Fruit fly (Drosophila melanogaster) whole organism, embryonic: ENCODE results near the gene net.
A peak's percentile ranks its signal among the peaks of the same experiment; 100 is the strongest.

Source experiments
- ATbp ChIP-seq: fragments of 200-800 bp; sonication (Bioruptor generic); optimal IDR thresholded peaks from 2 replicates; lab custom pipeline; 2017; ENCODE audit warnings: missing biosample characterization, mild to moderate bottlenecking, missing genetic modification characterization, missing genetic modification reagents
- Adf1 ChIP-seq: fragments of 200-800 bp; sonication (Bioruptor generic); IDR thresholded peaks from 2 replicates; pipeline ENCODE4 v1.3.6; 2022; ENCODE audit warnings: missing biosample characterization, missing genetic modification characterization
- BEAF-32 ChIP-seq: fragments of 200-800 bp; sonication (Bioruptor generic); optimal IDR thresholded peaks from 3 replicates; lab custom pipeline; 2017; ENCODE audit warnings: missing biosample characterization, missing genetic modification characterization, mild to moderate bottlenecking, moderate library complexity, missing genetic modification reagents
- Blimp-1 ChIP-seq: fragments of 200-800 bp; sonication (Bioruptor generic); optimal IDR thresholded peaks from 3 replicates; lab custom pipeline; 2018; ENCODE audit warnings: missing biosample characterization, missing genetic modification characterization, mild to moderate bottlenecking, moderate library complexity, missing genetic modification reagents
- CG10267 ChIP-seq: fragments of 200-800 bp; sonication (Bioruptor generic); optimal IDR thresholded peaks from 2 replicates; lab custom pipeline; 2018; ENCODE audit warnings: missing biosample characterization, mild to moderate bottlenecking, missing genetic modification characterization, moderate library complexity
- CG10431 ChIP-seq: fragments of 200-800 bp; sonication (Bioruptor generic); optimal IDR thresholded peaks from 3 replicates; lab custom pipeline; 2018; ENCODE audit warnings: missing biosample characterization, mild to moderate bottlenecking, missing genetic modification characterization
- CG10462 ChIP-seq: fragments of 200-800 bp; sonication (Bioruptor generic); optimal IDR thresholded peaks from 2 replicates; lab custom pipeline; 2016; ENCODE audit warnings: missing biosample characterization, missing genetic modification characterization
- CG11247 ChIP-seq: fragments of 200-800 bp; sonication (Bioruptor generic); IDR thresholded peaks from 2 replicates; pipeline ENCODE4 v1.3.6; 2022; ENCODE audit warnings: missing biosample characterization, missing genetic modification characterization
- CG12236 ChIP-seq: fragments of 200-800 bp; sonication (Bioruptor generic); optimal IDR thresholded peaks from 2 replicates; lab custom pipeline; 2016; ENCODE audit warnings: missing biosample characterization, missing genetic modification characterization
- CG13296 ChIP-seq: fragments of 200-800 bp; sonication (Bioruptor generic); optimal IDR thresholded peaks from 3 replicates; lab custom pipeline; 2018; ENCODE audit warnings: missing biosample characterization, mild to moderate bottlenecking, missing genetic modification characterization
- CG14441 ChIP-seq: fragments of 200-800 bp; sonication (Bioruptor generic); IDR thresholded peaks from 2 replicates; pipeline ENCODE4 v1.3.6; 2022; ENCODE audit warnings: missing biosample characterization, missing genetic modification characterization
- CG15601 ChIP-seq: fragments of 200-800 bp; sonication (Bioruptor generic); optimal IDR thresholded peaks from 3 replicates; lab custom pipeline; 2019; ENCODE audit warnings: missing biosample characterization, mild to moderate bottlenecking, missing genetic modification characterization, moderate library complexity
- CG17829 ChIP-seq: fragments of 200-800 bp; optimal IDR thresholded peaks from 2 replicates; lab custom pipeline; 2019; ENCODE audit warnings: missing biosample characterization, mild to moderate bottlenecking, missing genetic modification characterization, moderate library complexity
- CG17912 ChIP-seq: fragments of 200-800 bp; sonication (Bioruptor generic); optimal IDR thresholded peaks from 2 replicates; lab custom pipeline; 2018; ENCODE audit warnings: missing biosample characterization, mild to moderate bottlenecking, missing genetic modification characterization
- CG30403 ChIP-seq: fragments of 200-800 bp; sonication (Bioruptor generic); optimal IDR thresholded peaks from 3 replicates; lab custom pipeline; 2016; ENCODE audit warnings: missing biosample characterization, missing genetic modification characterization
- CG6683 ChIP-seq: fragments of 200-800 bp; sonication (Bioruptor generic); optimal IDR thresholded peaks from 2 replicates; lab custom pipeline; 2017; ENCODE audit warnings: missing biosample characterization, mild to moderate bottlenecking, missing genetic modification characterization, missing genetic modification reagents
- CG7357 ChIP-seq: fragments of 200-800 bp; sonication (Bioruptor generic); IDR thresholded peaks from 3 replicates; pipeline ENCODE4 v1.3.6; 2022; ENCODE audit warnings: missing biosample characterization, missing genetic modification characterization
- CG7963 ChIP-seq: fragments of 200-800 bp; sonication (Bioruptor generic); IDR thresholded peaks from 3 replicates; pipeline ENCODE4 v1.3.6; 2022; ENCODE audit warnings: missing biosample characterization, missing genetic modification characterization; ENCODE audit not compliant: partially characterized antibody
- CG8765 ChIP-seq: fragments of 200-800 bp; sonication (Bioruptor generic); IDR thresholded peaks from 2 replicates; pipeline ENCODE4 v1.3.6; 2022; ENCODE audit warnings: missing biosample characterization, missing genetic modification characterization
- CG9437 ChIP-seq: fragments of 200-800 bp; sonication (Bioruptor generic); optimal IDR thresholded peaks from 2 replicates; lab custom pipeline; 2018; ENCODE audit warnings: missing biosample characterization, mild to moderate bottlenecking, missing genetic modification characterization
- Chrac-16 ChIP-seq: fragments of 200-800 bp; sonication (Bioruptor generic); optimal IDR thresholded peaks from 3 replicates; lab custom pipeline; 2016; ENCODE audit warnings: missing biosample characterization, missing genetic modification characterization
- Dfd ChIP-seq, 2 experiments: fragments of >200 bp; optimal IDR thresholded peaks; 2 replicates each; lab custom pipeline; 2017; ENCODE audit warnings: missing biosample characterization in 2 of 2, missing genetic modification characterization in 2 of 2
- Fer2 ChIP-seq: fragments of 200-800 bp; sonication (Bioruptor generic); optimal IDR thresholded peaks from 2 replicates; lab custom pipeline; 2018; ENCODE audit warnings: missing biosample characterization, mild to moderate bottlenecking, missing genetic modification characterization, moderate library complexity
- Gsc ChIP-seq: fragments of 200-800 bp; sonication (Bioruptor generic); IDR thresholded peaks from 2 replicates; pipeline ENCODE4 v1.3.6; 2022; ENCODE audit warnings: missing biosample characterization, missing genetic modification characterization
- HLH54F ChIP-seq: fragments of 200-800 bp; sonication (Bioruptor generic); optimal IDR thresholded peaks from 3 replicates; lab custom pipeline; 2016; ENCODE audit warnings: missing biosample characterization, missing genetic modification characterization
- HmgZ ChIP-seq: fragments of 200-800 bp; sonication (Bioruptor generic); optimal IDR thresholded peaks from 2 replicates; lab custom pipeline; 2018; ENCODE audit warnings: missing biosample characterization, mild to moderate bottlenecking, missing genetic modification characterization
- Hr51 ChIP-seq, 2 experiments: fragments of 200-800 bp; sonication (Bioruptor generic); optimal IDR thresholded peaks; 2 replicates in 1 of 2; 3 replicates in 1 of 2; lab custom pipeline; 2016 to 2018; ENCODE audit warnings: missing biosample characterization in 2 of 2, missing genetic modification characterization in 2 of 2, mild to moderate bottlenecking in 1 of 2, moderate library complexity in 1 of 2
- Hsf ChIP-seq: fragments of 200-800 bp; sonication (Bioruptor generic); optimal IDR thresholded peaks from 3 replicates; lab custom pipeline; 2016; ENCODE audit warnings: missing biosample characterization, missing genetic modification characterization
- Nf-YB ChIP-seq: fragments of 200-800 bp; sonication (Bioruptor generic); optimal IDR thresholded peaks from 3 replicates; lab custom pipeline; 2019; ENCODE audit warnings: missing biosample characterization, mild to moderate bottlenecking, missing genetic modification characterization, moderate library complexity
- Sox102F ChIP-seq: fragments of 200-800 bp; sonication (Bioruptor generic); optimal IDR thresholded peaks from 2 replicates; lab custom pipeline; 2018; ENCODE audit warnings: missing biosample characterization, mild to moderate bottlenecking, missing genetic modification characterization, moderate library complexity
- Xrp1 ChIP-seq: fragments of 200-800 bp; sonication (Bioruptor generic); IDR thresholded peaks from 2 replicates; pipeline ENCODE4 v1.3.6; 2022; ENCODE audit warnings: missing biosample characterization, missing genetic modification characterization
- ab ChIP-seq: fragments of 200-800 bp; sonication (Bioruptor generic); optimal IDR thresholded peaks from 2 replicates; lab custom pipeline; 2016; ENCODE audit warnings: missing biosample characterization, missing genetic modification characterization
- ato ChIP-seq: fragments of 200-800 bp; sonication (Bioruptor generic); IDR thresholded peaks from 2 replicates; pipeline ENCODE4 v1.3.6; 2022; ENCODE audit warnings: missing biosample characterization, missing genetic modification characterization; ENCODE audit not compliant: partially characterized antibody
- bbx ChIP-seq: fragments of 200-800 bp; sonication (Bioruptor generic); IDR thresholded peaks from 2 replicates; pipeline ENCODE4 v1.3.6; 2022; ENCODE audit warnings: missing biosample characterization, missing genetic modification characterization; ENCODE audit not compliant: partially characterized antibody
- ftz-f1 ChIP-seq: fragments of 200-800 bp; sonication (Bioruptor generic); optimal IDR thresholded peaks from 2 replicates; lab custom pipeline; 2016; ENCODE audit warnings: missing biosample characterization, missing genetic modification characterization
- h ChIP-seq: fragments of >200 bp; optimal IDR thresholded peaks from 2 replicates; lab custom pipeline; 2017
- hb ChIP-seq: fragments of 200-800 bp; sonication (Bioruptor generic); IDR thresholded peaks from 3 replicates; pipeline ENCODE4 v1.3.6; 2022; ENCODE audit warnings: missing biosample characterization, missing genetic modification characterization; ENCODE audit not compliant: partially characterized antibody
- hbn ChIP-seq: fragments of 200-800 bp; sonication (Bioruptor generic); IDR thresholded peaks from 2 replicates; pipeline ENCODE4 v1.3.6; 2022; ENCODE audit warnings: missing biosample characterization, missing genetic modification characterization; ENCODE audit not compliant: partially characterized antibody
- inv ChIP-seq: fragments of 200-800 bp; sonication (Bioruptor generic); IDR thresholded peaks from 2 replicates; pipeline ENCODE4 v1.3.6; 2022; ENCODE audit warnings: missing biosample characterization, missing genetic modification characterization; ENCODE audit not compliant: partially characterized antibody
- kay ChIP-seq: fragments of 200-800 bp; sonication (Bioruptor generic); optimal IDR thresholded peaks from 2 replicates; lab custom pipeline; 2016; ENCODE audit warnings: missing biosample characterization, missing genetic modification characterization
- onecut ChIP-seq: fragments of 200-800 bp; sonication (Bioruptor generic); IDR thresholded peaks from 2 replicates; pipeline ENCODE4 v1.3.6; 2022; ENCODE audit warnings: missing biosample characterization, missing genetic modification characterization
- otp ChIP-seq: fragments of 200-800 bp; sonication (Bioruptor generic); IDR thresholded peaks from 3 replicates; pipeline ENCODE4, ENCODE4 v1.3.6; 2022; ENCODE audit warnings: missing biosample characterization, missing genetic modification characterization
- ranshi ChIP-seq: fragments of 200-800 bp; sonication (Bioruptor generic); IDR thresholded peaks from 2 replicates; pipeline ENCODE4 v1.3.6; 2022; ENCODE audit warnings: missing biosample characterization, missing genetic modification characterization
- stwl ChIP-seq: fragments of 200-800 bp; sonication (Bioruptor generic); optimal IDR thresholded peaks from 3 replicates; lab custom pipeline; 2018; ENCODE audit warnings: missing biosample characterization, mild to moderate bottlenecking, missing genetic modification characterization, moderate library complexity
- sug ChIP-seq: fragments of 200-800 bp; optimal IDR thresholded peaks from 2 replicates; lab custom pipeline; 2019; ENCODE audit warnings: missing biosample characterization, mild to moderate bottlenecking, missing genetic modification characterization, moderate library complexity
- tap ChIP-seq: fragments of 200-800 bp; optimal IDR thresholded peaks from 3 replicates; lab custom pipeline; 2019; ENCODE audit warnings: missing biosample characterization, mild to moderate bottlenecking, missing genetic modification characterization, moderate library complexity
- trh ChIP-seq: fragments of 200-800 bp; sonication (Bioruptor generic); optimal IDR thresholded peaks from 2 replicates; lab custom pipeline; 2016; ENCODE audit warnings: missing biosample characterization, missing genetic modification characterization
- vnd ChIP-seq: fragments of 200-800 bp; sonication (Bioruptor generic); IDR thresholded peaks from 3 replicates; pipeline ENCODE4 v1.3.6; 2022; ENCODE audit warnings: missing biosample characterization, missing genetic modification characterization; ENCODE audit not compliant: partially characterized antibody
- wek ChIP-seq: fragments of 200-800 bp; sonication (Bioruptor generic); optimal IDR thresholded peaks from 3 replicates; lab custom pipeline; 2018; ENCODE audit warnings: missing biosample characterization, mild to moderate bottlenecking, missing genetic modification characterization, moderate library complexity
- zen2 ChIP-seq: fragments of 200-800 bp; sonication (Bioruptor generic); IDR thresholded peaks from 3 replicates; pipeline ENCODE4 v1.3.6; 2022; ENCODE audit warnings: missing biosample characterization, missing genetic modification characterization; ENCODE audit not compliant: partially characterized antibody

net gene

dm6 chr2L:94639-95059, 7.5 kb upstream of the net start, which contains the start of gene Zir (continued):
- TF ChIP-seq zen2 (GFP tag; lab: Robert Waterston, UW) (peak; percentile 10; the same call in 1 of the 3 replicates), Dfd (GFP tag; optimal IDR thresholded peaks at IDR 0.05; lab: Kevin White, UChicago) (no peak), ato (GFP tag; lab: Robert Waterston, UW) (peak; percentile 33; the same call in 1 of the 2 replicates), Adf1 (GFP tag; lab: Robert Waterston, UW) (peak; percentile 58), Xrp1 (GFP tag; lab: Robert Waterston, UW) (no peak), stwl (tag; lab: Kevin White, UChicago) (peak; percentile 33), vnd (GFP tag; lab: Robert Waterston, UW) (0 out of 3 replicates have a peak, but pooled peaks have one; percentile 50), hb (GFP tag; lab: Robert Waterston, UW) (peak; percentile 72), HLH54F (GFP tag; lab: Kevin White, UChicago) (no peak), h (no peak), hbn (GFP tag; lab: Robert Waterston, UW) (peak; percentile 39; the same call in 1 of the 2 replicates), CG8765 (GFP tag; lab: Robert Waterston, UW) (no peak), wek (GFP tag; lab: Kevin White, UChicago) (peak; percentile 94), CG17829 (tag; lab: Kevin White, UChicago) (peak; percentile 23), CG10267 (tag; lab: Kevin White, UChicago) (peak; percentile 21), BEAF-32 (GFP tag; lab: Kevin White, UChicago) (peak; percentile 59), sug (tag; lab: Kevin White, UChicago) (peak; percentile 20), tap (tag; lab: Kevin White, UChicago) (no peak), CG15601 (tag; lab: Kevin White, UChicago) (peak; percentile 9), CG7963 (GFP tag; lab: Robert Waterston, UW) (peak; percentile 61; the same call in 2 of the 3 replicates), inv (peak; percentile 61), HmgZ (tag; lab: Kevin White, UChicago) (peak; percentile 35), CG13296 (GFP tag; lab: Kevin White, UChicago) (peak; percentile 43), CG7357 (no peak), Hsf (GFP tag; lab: Kevin White, UChicago) (no peak), CG17912 (peak; percentile 34), CG9437 (peak; percentile 26), CG30403 (GFP tag; lab: Kevin White, UChicago) (peak; percentile 3)

- no peak for TF ChIP-seq CG12236 (GFP tag; lab: Kevin White, UChicago)
- no peak for TF ChIP-seq ftz-f1
- TF ChIP-seq onecut (GFP tag; lab: Robert Waterston, UW) = no peak
- TF ChIP-seq Nf-YB (GFP tag; lab: Kevin White, UChicago) = peak; percentile 63
- no peak for TF ChIP-seq Chrac-16 (GFP tag; lab: Kevin White, UChicago)
- TF ChIP-seq bbx (GFP tag; lab: Robert Waterston, UW) = peak; percentile 10; the same call in 1 of the 2 replicates
- TF ChIP-seq CG6683 (GFP tag; lab: Kevin White, UChicago) = no peak
- no peak for TF ChIP-seq otp (GFP tag; lab: Robert Waterston, UW)
- no peak for TF ChIP-seq Hr51 (GFP tag; optimal IDR thresholded peaks at IDR 0.05; lab: Kevin White, UChicago)
- no peak for TF ChIP-seq CG11247 (GFP tag; lab: Robert Waterston, UW)
- TF ChIP-seq Blimp-1 (GFP tag; lab: Kevin White, UChicago) = peak; percentile 86
- TF ChIP-seq Sox102F (GFP tag; lab: Kevin White, UChicago) = no peak
- no peak for TF ChIP-seq trh (GFP tag; lab: Kevin White, UChicago)
- no peak for TF ChIP-seq ATbp
- TF ChIP-seq CG10431 (GFP tag; lab: Kevin White, UChicago) = no peak
- no peak for TF ChIP-seq kay (GFP tag; lab: Kevin White, UChicago)
- no peak for TF ChIP-seq ab (GFP tag; lab: Kevin White, UChicago)
- TF ChIP-seq Fer2 (tag; lab: Kevin White, UChicago) = no peak
- no peak for TF ChIP-seq CG14441 (GFP tag; lab: Robert Waterston, UW)
- no peak for TF ChIP-seq CG10462 (GFP tag; lab: Kevin White, UChicago)
- no peak for TF ChIP-seq Gsc (GFP tag; lab: Robert Waterston, UW)
- no peak for TF ChIP-seq Adf1 (GFP tag; lab: Robert Waterston, UW)
- TF ChIP-seq ranshi = no peak
These were observed 6.9 kb upstream of the net start for dm6 chr2L:94096-94495.
